Fruit fly (Drosophila melanogaster) Kc167 (cell line): ENCODE measurements around the gene Slu7.

Experiments used
- Myc ChIP-seq: fragments of >200 bp; optimal IDR thresholded peaks from 2 replicates; lab custom pipeline; 2017; ENCODE audit warnings: missing external identifiers
- Sin3A ChIP-seq: fragments of >200 bp; optimal IDR thresholded peaks from 2 replicates; lab custom pipeline; 2018; ENCODE audit warnings: missing external identifiers
- h ChIP-seq: fragments of >200 bp; optimal IDR thresholded peaks from 3 replicates; lab custom pipeline; 2018; ENCODE audit warnings: missing external identifiers
- psq ChIP-seq: fragments of >200 bp; optimal IDR thresholded peaks from 2 replicates; lab custom pipeline; 2017; ENCODE audit warnings: missing external identifiers
- ttk ChIP-seq: sonication (Bioruptor generic); optimal IDR thresholded peaks from 2 replicates; lab custom pipeline; 2017; ENCODE audit warnings: missing external identifiers

- TF ChIP-seq Myc (lab: Kevin White, UChicago) (no peak), psq (lab: Kevin White, UChicago) (no peak), Sin3A (lab: Kevin White, UChicago) (no peak), ttk (lab: Kevin White, UChicago) (no peak), h (lab: Kevin White, UChicago) (no peak)
Measured at dm6 chr3R:29000001-29000400, 38.9 kb downstream of the Slu7 start.
